Worm (Caenorhabditis elegans) whole organism, L4 larva: ENCODE measurements around the gene mtpn-1.

ENCODE experiments used
- D1046.2 ChIP-seq: fragments of 200-800 bp; sonication (Bioruptor generic); IDR thresholded peaks from 2 replicates; pipeline ENCODE4 v1.3.6; 2022; ENCODE audit warnings: missing genetic modification characterization, missing compliant biosample characterization
- F10B5.3 ChIP-seq: sonication (generic microtip); optimal IDR thresholded peaks from 2 replicates; lab custom pipeline; 2016; ENCODE audit warnings: mild to moderate bottlenecking, missing genetic modification characterization, missing compliant biosample characterization
- F37D6.2 ChIP-seq: sonication (generic microtip); optimal IDR thresholded peaks from 2 replicates; lab custom pipeline; 2016; ENCODE audit warnings: mild to moderate bottlenecking, missing genetic modification characterization, missing compliant biosample characterization
- F44E2.7 ChIP-seq: fragments of 200-800 bp; sonication (Bioruptor generic); IDR thresholded peaks from 2 replicates; pipeline ENCODE4 v2.1.2; 2022; ENCODE audit warnings: missing genetic modification characterization, missing compliant biosample characterization
- F49E8.2 ChIP-seq: sonication (generic microtip); optimal IDR thresholded peaks from 2 replicates; lab custom pipeline; 2016; ENCODE audit warnings: missing compliant biosample characterization, mild to moderate bottlenecking, missing genetic modification characterization, borderline replicate concordance
- Y48G9A.11 ChIP-seq: fragments of 200-800 bp; sonication (Bioruptor generic); IDR thresholded peaks from 2 replicates; pipeline ENCODE4 v1.3.6; 2022; ENCODE audit warnings: missing genetic modification reagents, missing genetic modification characterization, missing compliant biosample characterization
- ZK337.2 ChIP-seq: fragments of 200-800 bp; sonication (Bioruptor generic); IDR thresholded peaks from 2 replicates; pipeline ENCODE4 v1.3.6; 2022; ENCODE audit warnings: missing genetic modification reagents, missing genetic modification characterization, missing compliant biosample characterization
- ceh-32 ChIP-seq: sonication (generic microtip); optimal IDR thresholded peaks from 2 replicates; lab custom pipeline; 2016; ENCODE audit warnings: mild to moderate bottlenecking, missing genetic modification characterization, missing compliant biosample characterization; ENCODE audit not compliant: poor library complexity
- ceh-62 ChIP-seq: sonication (generic microtip); optimal IDR thresholded peaks from 2 replicates; lab custom pipeline; 2017; ENCODE audit warnings: missing biosample characterization, missing genetic modification characterization
- ceh-82 ChIP-seq: sonication (generic microtip); optimal IDR thresholded peaks from 2 replicates; lab custom pipeline; 2017; ENCODE audit warnings: missing biosample characterization, missing genetic modification characterization
- ces-1 ChIP-seq: fragments of 150-350 bp; sonication (generic microtip); optimal IDR thresholded peaks from 4 replicates; lab custom pipeline; 2014; ENCODE audit warnings: missing biosample characterization, missing genetic modification reagents, missing genetic modification characterization
- cey-2 ChIP-seq: sonication (generic microtip); optimal IDR thresholded peaks from 3 replicates; lab custom pipeline; 2017; ENCODE audit warnings: missing genetic modification characterization, mild to moderate bottlenecking, missing compliant biosample characterization, antibody characterized with exemption, borderline replicate concordance; ENCODE audit not compliant: insufficient read depth
- ctbp-1 ChIP-seq: fragments of 200-800 bp; sonication (Bioruptor generic); IDR thresholded peaks from 2 replicates; pipeline ENCODE4 v1.3.6; 2022; ENCODE audit warnings: missing genetic modification reagents, missing genetic modification characterization, missing compliant biosample characterization
- daf-16 ChIP-seq, 3 experiments: sonication (generic microtip); optimal IDR thresholded peaks; 2 replicates each; lab custom pipeline; 2016 to 2017; ENCODE audit warnings: missing genetic modification characterization in 3 of 3, missing genetic modification reagents in 3 of 3, mild to moderate bottlenecking in 2 of 3, missing compliant biosample characterization in 2 of 3, missing biosample characterization in 1 of 3, moderate library complexity in 1 of 3
- dmd-6 ChIP-seq: fragments of 200-800 bp; sonication (Bioruptor generic); IDR thresholded peaks from 2 replicates; pipeline ENCODE4 v1.3.6; 2022; ENCODE audit warnings: missing genetic modification reagents, missing genetic modification characterization, missing compliant biosample characterization
- dmd-8 ChIP-seq: fragments of 200-800 bp; sonication (Bioruptor generic); IDR thresholded peaks from 2 replicates; pipeline ENCODE4 v1.3.6; 2022; ENCODE audit warnings: missing genetic modification characterization, missing compliant biosample characterization
- dmd-9 ChIP-seq: fragments of 200-800 bp; sonication (Bioruptor generic); IDR thresholded peaks from 2 replicates; pipeline ENCODE4 v1.3.6; 2022; ENCODE audit warnings: missing genetic modification reagents, missing genetic modification characterization, missing compliant biosample characterization
- duxl-1 ChIP-seq: sonication (generic microtip); optimal IDR thresholded peaks from 2 replicates; lab custom pipeline; 2016; ENCODE audit warnings: mild to moderate bottlenecking, missing genetic modification characterization, moderate library complexity, missing compliant biosample characterization; ENCODE audit not compliant: poor library complexity
- dve-1 ChIP-seq: sonication (generic microtip); optimal IDR thresholded peaks from 2 replicates; lab custom pipeline; 2017; ENCODE audit warnings: antibody characterized with exemption, mild to moderate bottlenecking, missing genetic modification characterization, missing compliant biosample characterization; ENCODE audit not compliant: insufficient read depth
- fos-1 ChIP-seq: fragments of 150-350 bp; optimal IDR thresholded peaks from 2 replicates; lab custom pipeline; 2014; ENCODE audit warnings: missing biosample characterization, missing genetic modification characterization
- gei-8 ChIP-seq: fragments of 200-800 bp; sonication (Bioruptor generic); optimal IDR thresholded peaks from 2 replicates; lab custom pipeline; 2018; ENCODE audit warnings: mild to moderate bottlenecking, missing genetic modification characterization, missing compliant biosample characterization
- hif-1 ChIP-seq, 2 experiments: sonication (generic microtip); optimal IDR thresholded peaks; 2 replicates each; lab custom pipeline; 2016 to 2017; ENCODE audit warnings: missing compliant biosample characterization in 2 of 2, missing genetic modification characterization in 2 of 2, missing genetic modification reagents in 2 of 2, missing genotype in 2 of 2, mild to moderate bottlenecking in 1 of 2
- hlh-11 ChIP-seq: fragments of 200-800 bp; sonication (Bioruptor generic); optimal IDR thresholded peaks from 2 replicates; lab custom pipeline; 2018; ENCODE audit warnings: mild to moderate bottlenecking, missing genetic modification characterization, missing compliant biosample characterization
- lin-15B ChIP-seq: fragments of 150-350 bp; sonication (generic microtip); optimal IDR thresholded peaks from 3 replicates; lab custom pipeline; 2014; ENCODE audit warnings: missing biosample characterization, missing genetic modification characterization
- lin-29 ChIP-seq: fragments of 200-800 bp; sonication (Bioruptor generic); IDR thresholded peaks from 2 replicates; pipeline ENCODE4 v1.3.6; 2022; ENCODE audit warnings: missing genetic modification reagents, missing genetic modification characterization, missing compliant biosample characterization
- lin-39 ChIP-seq: fragments of 150-350 bp; optimal IDR thresholded peaks from 2 replicates; lab custom pipeline; 2014; ENCODE audit warnings: missing biosample characterization, missing genetic modification reagents, missing genetic modification characterization
- madf-5 ChIP-seq, 2 experiments: fragments of 200-800 bp; sonication (Bioruptor generic); IDR thresholded peaks; 2 replicates each; pipeline ENCODE4 v1.3.6; 2022; ENCODE audit warnings: missing compliant biosample characterization in 2 of 2, missing genetic modification characterization in 2 of 2
- mdl-1 ChIP-seq, 2 experiments: fragments of 150-350 bp in 1 of 2; sonication (generic microtip) in 1 of 2; optimal IDR thresholded peaks; 2 replicates each; lab custom pipeline; 2014 to 2017; ENCODE audit warnings: missing biosample characterization in 2 of 2, missing genetic modification characterization in 2 of 2
- mdt-29 ChIP-seq: fragments of 200-800 bp; sonication (Bioruptor generic); IDR thresholded peaks from 2 replicates; pipeline ENCODE4 v1.3.6; 2022; ENCODE audit warnings: missing genetic modification reagents, missing genetic modification characterization, missing compliant biosample characterization
- mep-1 ChIP-seq: fragments of 150-350 bp; sonication (generic microtip); optimal IDR thresholded peaks from 3 replicates; lab custom pipeline; 2014; ENCODE audit warnings: missing biosample characterization, missing genetic modification characterization
- mes-2 ChIP-seq: sonication (generic microtip); optimal IDR thresholded peaks from 2 replicates; lab custom pipeline; 2016; ENCODE audit warnings: missing genotype, mild to moderate bottlenecking, missing genetic modification characterization, missing compliant biosample characterization; ENCODE audit not compliant: poor library complexity, severe bottlenecking
- nhr-102 ChIP-seq: sonication (generic microtip); optimal IDR thresholded peaks from 2 replicates; lab custom pipeline; 2016; ENCODE audit warnings: mild to moderate bottlenecking, missing genetic modification characterization, moderate library complexity, missing compliant biosample characterization
- nhr-11 ChIP-seq: fragments of 150-350 bp; optimal IDR thresholded peaks from 2 replicates; lab custom pipeline; 2014; ENCODE audit warnings: missing biosample characterization, missing genetic modification characterization
- nhr-111 ChIP-seq: fragments of 200-800 bp; sonication (Bioruptor generic); optimal IDR thresholded peaks from 2 replicates; lab custom pipeline; 2018; ENCODE audit warnings: mild to moderate bottlenecking, missing genetic modification characterization, missing compliant biosample characterization
- nhr-237 ChIP-seq: sonication (generic microtip); optimal IDR thresholded peaks from 2 replicates; lab custom pipeline; 2017; ENCODE audit warnings: missing biosample characterization, missing genetic modification characterization
- nhr-25 ChIP-seq: sonication (generic microtip); optimal IDR thresholded peaks from 2 replicates; lab custom pipeline; 2017; ENCODE audit warnings: missing genetic modification characterization, mild to moderate bottlenecking, missing compliant biosample characterization, antibody characterized with exemption, moderate library complexity, borderline replicate concordance; ENCODE audit not compliant: insufficient read depth
- nhr-28 ChIP-seq: fragments of 150-350 bp; optimal IDR thresholded peaks from 2 replicates; lab custom pipeline; 2014; ENCODE audit warnings: missing biosample characterization, missing genetic modification characterization
- nhr-42 ChIP-seq: fragments of 200-800 bp; sonication (Bioruptor generic); IDR thresholded peaks from 2 replicates; pipeline ENCODE4 v1.3.6; 2022; ENCODE audit warnings: missing genetic modification characterization, missing compliant biosample characterization
- nhr-6 ChIP-seq: fragments of 150-350 bp; optimal IDR thresholded peaks from 2 replicates; lab custom pipeline; 2014; ENCODE audit warnings: missing biosample characterization, missing genetic modification characterization
- pha-4 ChIP-seq, 2 experiments: fragments of 150-350 bp in 1 of 2; fragments of 200-800 bp in 1 of 2; sonication (Bioruptor generic) in 1 of 2; IDR thresholded peaks in 1 of 2; optimal IDR thresholded peaks in 1 of 2; 2 replicates each; pipeline versions ENCODE4 v1.3.6 to Lab custom; 2014 to 2022; ENCODE audit warnings: missing genetic modification characterization in 2 of 2, missing genetic modification reagents in 2 of 2, missing biosample characterization in 1 of 2, missing compliant biosample characterization in 1 of 2
- php-3 ChIP-seq: fragments of 200-800 bp; sonication (Bioruptor generic); IDR thresholded peaks from 2 replicates; pipeline ENCODE4 v1.3.6; 2022; ENCODE audit warnings: missing genetic modification reagents, missing genetic modification characterization, missing compliant biosample characterization
- rbr-2 ChIP-seq: sonication (generic microtip); optimal IDR thresholded peaks from 2 replicates; lab custom pipeline; 2016; ENCODE audit warnings: missing genotype, missing genetic modification characterization, missing compliant biosample characterization
- saeg-2 ChIP-seq: fragments of 200-800 bp; sonication (Bioruptor generic); IDR thresholded peaks from 2 replicates; pipeline ENCODE4 v1.3.6; 2022; ENCODE audit warnings: missing genetic modification reagents, missing genetic modification characterization, missing compliant biosample characterization
- skn-1 ChIP-seq: fragments of 150-350 bp; optimal IDR thresholded peaks from 2 replicates; lab custom pipeline; 2014; ENCODE audit warnings: missing biosample characterization, missing genetic modification characterization
- snpc-1.2 ChIP-seq: fragments of 200-800 bp; sonication (Bioruptor generic); IDR thresholded peaks from 2 replicates; pipeline ENCODE4 v1.3.6; 2022; ENCODE audit warnings: missing genetic modification reagents, missing genetic modification characterization, missing compliant biosample characterization
- spr-1 ChIP-seq: sonication (generic microtip); optimal IDR thresholded peaks from 2 replicates; lab custom pipeline; 2016; ENCODE audit warnings: mild to moderate bottlenecking, missing genetic modification characterization, missing compliant biosample characterization
- tra-1 ChIP-seq: fragments of 200-800 bp; sonication (Bioruptor generic); IDR thresholded peaks from 2 replicates; pipeline ENCODE4 v1.3.6; 2022; ENCODE audit warnings: missing genetic modification reagents, missing genetic modification characterization, missing compliant biosample characterization
- zfp-2 ChIP-seq: sonication (generic microtip); optimal IDR thresholded peaks from 2 replicates; lab custom pipeline; 2016; ENCODE audit warnings: mild to moderate bottlenecking, missing genetic modification characterization, missing compliant biosample characterization
- zfp-3 ChIP-seq: fragments of 200-800 bp; sonication (Bioruptor generic); conservative IDR thresholded peaks from 2 replicates; pipeline ENCODE4 v1.3.6; 2022; ENCODE audit warnings: missing genetic modification reagents, missing genetic modification characterization, missing compliant biosample characterization

mtpn-1 gene

ce11 chrX:2432459-2432858 lies 25.2 kb downstream of the mtpn-1 start (continued):
- TF ChIP-seq lin-39: no peak
- TF ChIP-seq F49E8.2 (tag; lab: Kevin White, UChicago): no peak
- no peak for TF ChIP-seq spr-1 (tag; lab: Kevin White, UChicago)
- peak; percentile 84 for TF ChIP-seq dve-1 (tag; lab: Kevin White, UChicago)
- TF ChIP-seq rbr-2: peak; percentile 51
- no peak for TF ChIP-seq zfp-3 (GFP tag; lab: Robert Waterston, UW)
- TF ChIP-seq pha-4 (GFP tag; IDR thresholded peaks at IDR 0.05; lab: Robert Waterston, UW): peak; percentile 7; the same call in 1 of the 2 replicates
- peak; percentile 51 for TF ChIP-seq pha-4 (tag; optimal IDR thresholded peaks at IDR 0.05; lab: Kevin White, UChicago)
- peak; percentile 5 for TF ChIP-seq F37D6.2 (tag; lab: Kevin White, UChicago)
- TF ChIP-seq ceh-62 (tag; lab: Kevin White, UChicago): no peak
- no peak for TF ChIP-seq dmd-8
- no peak for TF ChIP-seq lin-15B (tag; lab: Kevin White, UChicago)
- TF ChIP-seq hlh-11: peak; percentile 87
- no peak for TF ChIP-seq ctbp-1 (GFP tag; lab: Robert Waterston, UW)
- no peak for TF ChIP-seq F10B5.3 (tag; lab: Kevin White, UChicago)
- TF ChIP-seq F44E2.7 (GFP tag; lab: Robert Waterston, UW): no peak
- TF ChIP-seq zfp-2 (tag; lab: Kevin White, UChicago): no peak
- no peak for TF ChIP-seq nhr-42 (GFP tag; lab: Robert Waterston, UW)
- no peak for TF ChIP-seq duxl-1 (tag; lab: Kevin White, UChicago)
- no peak for TF ChIP-seq ceh-82 (tag; lab: Kevin White, UChicago)
- no peak for TF ChIP-seq Y48G9A.11
- TF ChIP-seq nhr-11 (tag; lab: Kevin White, UChicago): peak; percentile 1
- no peak for TF ChIP-seq mdt-29
- peak; percentile 7; the same call in 1 of the 2 replicates for TF ChIP-seq saeg-2
- no peak for TF ChIP-seq nhr-25
- peak in 1 of 2 experiments; percentile 16 for TF ChIP-seq hif-1 (tag; optimal IDR thresholded peaks at IDR 0.05; lab: Kevin White, UChicago)
- TF ChIP-seq nhr-28 (tag; lab: Kevin White, UChicago): peak; percentile 79
- TF ChIP-seq dmd-9 (GFP tag; lab: Robert Waterston, UW): no peak
- no peak for TF ChIP-seq snpc-1.2 (GFP tag; lab: Robert Waterston, UW)
- TF ChIP-seq ZK337.2 (GFP tag; lab: Robert Waterston, UW): no peak
- TF ChIP-seq daf-16 (GFP tag; optimal IDR thresholded peaks at IDR 0.05; lab: Kevin White, UChicago): no peak
- no peak for TF ChIP-seq daf-16 (tag; optimal IDR thresholded peaks at IDR 0.05; lab: Kevin White, UChicago)
- TF ChIP-seq ces-1 (GFP tag; lab: Kevin White, UChicago): no peak
- TF ChIP-seq mdl-1 (tag; optimal IDR thresholded peaks at IDR 0.05; lab: Kevin White, UChicago): peak; percentile 23 to 55
- TF ChIP-seq cey-2 (tag; lab: Kevin White, UChicago): no peak
- no peak for TF ChIP-seq madf-5 (GFP tag; IDR thresholded peaks at IDR 0.05; lab: Robert Waterston, UW)
- no peak for TF ChIP-seq tra-1 (GFP tag; lab: Robert Waterston, UW)
- TF ChIP-seq skn-1 (tag; lab: Kevin White, UChicago): no peak
- peak; percentile 63 for TF ChIP-seq dmd-6 (GFP tag; lab: Robert Waterston, UW)
- TF ChIP-seq mep-1: peak; percentile 83
- TF ChIP-seq nhr-6 (tag; lab: Kevin White, UChicago): peak; percentile 47
- TF ChIP-seq php-3: no peak
- no peak for TF ChIP-seq ceh-32
- peak; percentile 36 for TF ChIP-seq nhr-102 (tag; lab: Kevin White, UChicago)
- TF ChIP-seq mes-2 (tag; lab: Kevin White, UChicago): peak; percentile 51
- no peak for TF ChIP-seq fos-1
- no peak for TF ChIP-seq lin-29 (GFP tag; lab: Robert Waterston, UW)
- TF ChIP-seq nhr-237 (tag; lab: Kevin White, UChicago): no peak
- no peak for TF ChIP-seq D1046.2 (GFP tag; lab: Robert Waterston, UW)
- no peak for TF ChIP-seq nhr-111 (GFP tag; lab: Kevin White, UChicago)
- TF ChIP-seq gei-8 (GFP tag; lab: Kevin White, UChicago): no peak
